Worm (Caenorhabditis elegans): ENCODE measurements around the gene F20D1.3.

ce11 chrX:14961471-14961870 is 14.4 kb upstream of the F20D1.3 start, which contains the start of gene idpp-3:
- TF ChIP-seq lin-13 (tag; optimal IDR thresholded peaks at IDR 0.05): no peak
- no peak for TF ChIP-seq snpc-4 (tag; optimal IDR thresholded peaks at IDR 0.05)
- TF ChIP-seq nhr-28 (tag; optimal IDR thresholded peaks at IDR 0.05): no peak
- no peak for TF ChIP-seq unc-62 (GFP tag; optimal IDR thresholded peaks at IDR 0.05)
- no peak for TF ChIP-seq ceh-43 (GFP tag; optimal IDR thresholded peaks at IDR 0.05)
- no peak for TF ChIP-seq pha-4 (tag; optimal IDR thresholded peaks at IDR 0.05)
- no peak for TF ChIP-seq zip-8 (tag; optimal IDR thresholded peaks at IDR 0.05)
- TF ChIP-seq sptf-1 (tag; optimal IDR thresholded peaks at IDR 0.05): no peak

Data from whole organism, mixed stage, embryonic.